Worm (Caenorhabditis elegans): ENCODE results near the gene Y51H7C.3.
"Not testable (repeated sequence)": the region's sequence is repeated elsewhere in the genome, so short reads cannot be mapped to it uniquely, and the experiment has no call there.

Gene Y51H7C.3

DNA sequence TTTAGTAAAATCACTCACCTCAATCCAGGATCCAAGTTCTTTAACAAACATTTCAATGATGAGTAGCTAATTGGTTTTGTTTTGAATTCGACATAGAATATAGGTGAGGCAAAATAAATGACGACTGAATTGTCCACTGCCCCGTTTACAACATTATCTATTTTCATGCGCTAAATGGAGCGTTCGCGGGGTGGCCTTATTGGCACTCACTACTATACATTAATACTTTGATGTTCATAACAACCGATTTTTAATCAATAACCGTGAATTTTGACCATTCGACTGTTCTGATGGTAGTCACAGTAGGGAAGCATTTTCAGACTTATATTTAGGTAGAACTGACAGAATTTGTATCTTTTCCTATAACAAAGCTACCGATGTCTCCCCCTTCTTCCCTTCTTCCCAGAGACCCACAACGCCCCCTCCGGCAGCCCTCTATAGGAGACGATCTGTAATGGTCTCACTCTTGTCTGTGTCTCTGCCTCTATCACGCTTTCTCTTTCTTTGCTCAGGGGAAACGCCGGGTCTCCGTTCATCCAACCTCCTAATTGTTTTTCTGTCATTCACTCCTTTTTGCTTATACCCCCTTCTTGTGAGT, 8.5 kb downstream of the Y51H7C.3 start, which contains the start of gene Y51H7C.12:
Y51H7C.12 (minus strand) TSS at position 51 of the 598 bp plus-strand sequence.
- TF ChIP-seq unc-62 (GFP tag; optimal IDR thresholded peaks at IDR 0.05), result not testable (repeated sequence)

DNA sequence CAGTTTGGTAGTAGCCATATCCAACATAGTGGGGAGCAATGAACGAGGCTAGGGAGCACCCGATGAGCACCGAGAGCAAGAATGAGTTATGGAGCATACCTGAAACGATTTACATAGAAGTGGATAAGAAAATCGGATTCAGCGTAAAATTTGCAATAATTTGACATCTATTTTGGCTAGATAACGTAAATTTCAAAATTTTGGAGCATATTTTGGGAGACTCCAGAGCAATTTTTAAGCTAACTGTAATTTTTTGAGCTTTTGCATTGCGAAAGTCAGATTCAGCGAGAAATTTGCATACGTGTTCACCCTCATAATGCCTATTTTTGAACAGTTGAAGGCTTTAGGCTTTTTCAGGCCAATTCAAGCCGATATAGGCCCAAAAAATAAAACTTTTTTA, 28.2 kb downstream of the Y51H7C.3 start, which contains the start of gene Y51H7C.13:
Y51H7C.13 (minus strand) TSS at position 101 of the 400 bp plus-strand sequence.
- TF ChIP-seq unc-62 (GFP tag; optimal IDR thresholded peaks at IDR 0.05), result no peak

- TF ChIP-seq unc-62 (GFP tag; optimal IDR thresholded peaks at IDR 0.05), result not testable (repeated sequence)
These were observed 29.4 kb downstream of the Y51H7C.3 start, which contains the start of gene Y51H7C.1 for ce11 chrII:1467711-1468110. Gene Y51H7C.1, plus strand, starts transcription at chrII:1467727.

- TF ChIP-seq unc-62 (GFP tag; optimal IDR thresholded peaks at IDR 0.05), result no peak
These were observed 32.3 kb downstream of the Y51H7C.3 start, which contains the start of gene H17B01.2 for ce11 chrII:1470515-1470966. Gene H17B01.2, plus strand, starts transcription at chrII:1470565.

DNA sequence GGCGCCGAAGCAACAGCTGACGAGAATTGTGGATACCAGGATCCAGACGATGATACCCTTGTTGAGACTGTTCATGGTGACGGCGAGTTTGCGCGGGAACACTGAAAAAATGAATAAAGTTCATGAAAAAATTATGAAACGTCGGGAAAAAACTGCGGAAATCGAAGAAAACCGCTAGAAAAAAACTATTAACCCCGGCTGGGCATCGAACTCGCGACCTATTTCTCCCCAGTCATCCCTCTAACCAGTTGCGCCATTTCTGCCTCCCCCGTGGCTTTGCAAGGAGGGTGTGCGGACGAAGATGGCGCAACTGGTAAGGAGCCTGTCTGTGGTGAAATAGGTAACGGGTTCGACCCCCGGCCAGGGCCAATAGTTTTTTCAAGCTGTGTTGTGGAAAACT, 35.2 kb downstream of the Y51H7C.3 start, which contains the start of gene H17B01.5:
H17B01.5 (minus strand) TSS at position 101 of the 400 bp plus-strand sequence.
- TF ChIP-seq unc-62 (GFP tag; optimal IDR thresholded peaks at IDR 0.05), result no peak

- TF ChIP-seq unc-62 (GFP tag; optimal IDR thresholded peaks at IDR 0.05), result no peak
These were observed 36.5 kb downstream of the Y51H7C.3 start for ce11 chrII:1474807-1475206.

DNA sequence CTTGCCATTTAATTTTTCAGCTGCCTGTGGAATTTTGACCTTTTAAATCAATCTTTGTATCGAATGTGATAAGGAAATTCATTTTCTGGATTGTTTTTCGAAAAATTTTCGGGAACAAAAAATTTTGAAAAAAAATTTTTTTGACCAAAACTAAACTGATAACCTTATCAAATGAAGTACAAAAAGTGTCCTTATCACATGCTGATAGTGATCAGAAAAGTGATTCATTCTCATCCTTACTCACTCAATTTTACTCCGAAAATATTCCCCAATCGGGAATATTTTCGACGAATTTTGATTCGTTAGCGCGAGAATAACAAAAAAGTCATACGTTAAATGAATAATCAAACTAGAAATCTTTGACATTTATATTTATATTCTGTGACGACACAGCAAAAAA, 37.0 kb downstream of the Y51H7C.3 start:
- no peak for TF ChIP-seq unc-62 (GFP tag; optimal IDR thresholded peaks at IDR 0.05)

- TF ChIP-seq unc-62 (GFP tag; optimal IDR thresholded peaks at IDR 0.05), result no peak
These were observed 37.7 kb downstream of the Y51H7C.3 start for ce11 chrII:1476016-1476415.

- TF ChIP-seq unc-62 (GFP tag; optimal IDR thresholded peaks at IDR 0.05), result no peak
These were observed 39.0 kb downstream of the Y51H7C.3 start for ce11 chrII:1477295-1477694.

DNA sequence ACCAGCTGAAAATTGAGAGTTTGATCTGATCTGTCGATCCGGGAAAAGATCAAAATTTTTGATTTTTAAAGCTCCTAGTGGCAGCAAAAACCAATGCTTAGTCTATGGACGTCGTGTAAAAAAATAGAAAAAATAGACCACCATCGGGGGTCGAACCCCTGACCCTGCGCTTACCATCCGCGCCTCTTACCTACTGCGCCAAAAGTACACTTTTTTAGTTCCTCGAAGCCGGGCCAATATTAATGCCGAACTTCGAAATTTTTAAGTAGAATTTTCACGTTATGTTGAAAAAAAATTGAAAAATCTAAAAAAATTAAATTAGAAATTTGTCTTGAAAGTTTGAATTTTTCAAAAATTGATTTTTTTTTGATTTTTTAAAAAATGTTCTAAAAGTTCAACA, 39.7 kb downstream of the Y51H7C.3 start:
- no peak for TF ChIP-seq unc-62 (GFP tag; optimal IDR thresholded peaks at IDR 0.05)

- no peak for TF ChIP-seq unc-62 (GFP tag; optimal IDR thresholded peaks at IDR 0.05)
These were observed 40.2 kb downstream of the Y51H7C.3 start for ce11 chrII:1478522-1478921.

- TF ChIP-seq unc-62 (GFP tag; optimal IDR thresholded peaks at IDR 0.05), result no peak
These were observed 43.4 kb downstream of the Y51H7C.3 start for ce11 chrII:1481660-1482059.

- TF ChIP-seq unc-62 (GFP tag; optimal IDR thresholded peaks at IDR 0.05), result no peak
These were observed 44.1 kb downstream of the Y51H7C.3 start for ce11 chrII:1482419-1482818.

All from whole organism, dauer.